Fruit fly (Drosophila melanogaster) whole organism, embryonic: ENCODE data around the gene cnc.

Experiments used
- Ada2b ChIP-seq: fragments of 200-800 bp; sonication (Bioruptor generic); IDR thresholded peaks from 2 replicates; pipeline ENCODE4 v1.3.6; 2022; ENCODE audit warnings: missing biosample characterization, missing genetic modification characterization
- Adf1 ChIP-seq: fragments of 200-800 bp; sonication (Bioruptor generic); IDR thresholded peaks from 2 replicates; pipeline ENCODE4 v1.3.6; 2022; ENCODE audit warnings: missing biosample characterization, missing genetic modification characterization
- Atf-2 ChIP-seq: fragments of 200-800 bp; sonication (Bioruptor generic); optimal IDR thresholded peaks from 2 replicates; lab custom pipeline; 2016; ENCODE audit warnings: missing biosample characterization, missing genetic modification characterization
- B-H1 ChIP-seq: fragments of 200-800 bp; sonication (Bioruptor generic); IDR thresholded peaks from 3 replicates; pipeline ENCODE4 v1.3.6; 2022; ENCODE audit warnings: missing biosample characterization, missing genetic modification characterization
- CG10654 ChIP-seq: fragments of 200-800 bp; sonication (Bioruptor generic); optimal IDR thresholded peaks from 2 replicates; lab custom pipeline; 2016; ENCODE audit warnings: missing biosample characterization, missing genetic modification characterization
- CG10979 ChIP-seq: fragments of 200-800 bp; sonication (Bioruptor generic); optimal IDR thresholded peaks from 2 replicates; lab custom pipeline; 2018; ENCODE audit warnings: missing biosample characterization, mild to moderate bottlenecking, missing genetic modification characterization, moderate library complexity
- CG11696 ChIP-seq: fragments of 200-800 bp; sonication (Bioruptor generic); IDR thresholded peaks from 2 replicates; pipeline ENCODE4 v1.3.6; 2022; ENCODE audit warnings: missing biosample characterization, missing genetic modification characterization
- CG12104 ChIP-seq: fragments of 200-800 bp; sonication (Bioruptor generic); optimal IDR thresholded peaks from 3 replicates; lab custom pipeline; 2016; ENCODE audit warnings: missing biosample characterization, missing genetic modification characterization
- CG16863 ChIP-seq: fragments of 200-800 bp; sonication (Bioruptor generic); optimal IDR thresholded peaks from 3 replicates; lab custom pipeline; 2016; ENCODE audit warnings: missing biosample characterization, missing genetic modification characterization
- CG17612 ChIP-seq: fragments of 200-800 bp; sonication (Bioruptor generic); IDR thresholded peaks from 2 replicates; pipeline ENCODE4 v1.3.6; 2022; ENCODE audit warnings: missing biosample characterization, missing genetic modification characterization
- CG1792 ChIP-seq: fragments of 200-800 bp; sonication (Bioruptor generic); optimal IDR thresholded peaks from 2 replicates; lab custom pipeline; 2016; ENCODE audit warnings: missing biosample characterization, missing genetic modification characterization
- CG32772 ChIP-seq: fragments of 200-800 bp; sonication (Bioruptor generic); IDR thresholded peaks from 2 replicates; pipeline ENCODE4 v1.3.6; 2022; ENCODE audit warnings: missing biosample characterization, missing genetic modification characterization
- CG33557 ChIP-seq: fragments of 200-800 bp; sonication (Bioruptor generic); optimal IDR thresholded peaks from 2 replicates; lab custom pipeline; 2019; ENCODE audit warnings: missing biosample characterization, mild to moderate bottlenecking, missing genetic modification characterization, moderate library complexity
- CG4282 ChIP-seq: fragments of 200-800 bp; sonication (Bioruptor generic); optimal IDR thresholded peaks from 2 replicates; lab custom pipeline; 2016; ENCODE audit warnings: missing biosample characterization, missing genetic modification characterization
- CG4707 ChIP-seq: fragments of 200-800 bp; sonication (Bioruptor generic); optimal IDR thresholded peaks from 2 replicates; lab custom pipeline; 2018; ENCODE audit warnings: missing biosample characterization, mild to moderate bottlenecking, missing genetic modification characterization, moderate library complexity
- CG7786 ChIP-seq: fragments of 200-800 bp; sonication (Bioruptor generic); optimal IDR thresholded peaks from 2 replicates; lab custom pipeline; 2016; ENCODE audit warnings: missing biosample characterization, missing genetic modification characterization
- CG8089 ChIP-seq: fragments of 200-800 bp; sonication (Bioruptor generic); optimal IDR thresholded peaks from 3 replicates; lab custom pipeline; 2016; ENCODE audit warnings: missing biosample characterization, missing genetic modification characterization
- CG9215 ChIP-seq: fragments of 200-800 bp; sonication (Bioruptor generic); IDR thresholded peaks from 2 replicates; pipeline ENCODE4 v1.3.6; 2022; ENCODE audit warnings: missing biosample characterization, missing genetic modification characterization
- CTCF ChIP-seq: fragments of 200-800 bp; sonication (Bioruptor generic); optimal IDR thresholded peaks from 2 replicates; lab custom pipeline; 2017; ENCODE audit warnings: missing biosample characterization, mild to moderate bottlenecking, missing genetic modification characterization, moderate library complexity
- Ets97D ChIP-seq: fragments of 200-800 bp; sonication (Bioruptor generic); optimal IDR thresholded peaks from 3 replicates; lab custom pipeline; 2016; ENCODE audit warnings: missing biosample characterization, missing genetic modification characterization
- HLH54F ChIP-seq: fragments of 200-800 bp; sonication (Bioruptor generic); optimal IDR thresholded peaks from 3 replicates; lab custom pipeline; 2016; ENCODE audit warnings: missing biosample characterization, missing genetic modification characterization
- HLHmδ ChIP-seq: fragments of 200-800 bp; sonication (Bioruptor generic); optimal IDR thresholded peaks from 2 replicates; lab custom pipeline; 2018; ENCODE audit warnings: missing biosample characterization, mild to moderate bottlenecking, missing genetic modification characterization, moderate library complexity
- MBD-R2 ChIP-seq: fragments of 200-800 bp; sonication (Bioruptor generic); IDR thresholded peaks from 2 replicates; pipeline ENCODE4 v1.3.6; 2022; ENCODE audit warnings: missing biosample characterization, missing genetic modification characterization
- MTF-1 ChIP-seq: fragments of 200-800 bp; sonication (Bioruptor generic); optimal IDR thresholded peaks from 2 replicates; lab custom pipeline; 2018; ENCODE audit warnings: missing biosample characterization, mild to moderate bottlenecking, missing genetic modification characterization, borderline replicate concordance
- Med ChIP-seq: fragments of 200-800 bp; sonication (Bioruptor generic); peaks from one replicate; lab custom pipeline; 2016; ENCODE audit warnings: missing biosample characterization, missing genetic modification characterization, mild to moderate bottlenecking, inconsistent platforms, moderate library complexity
- Opbp ChIP-seq: fragments of 200-800 bp; sonication (Bioruptor generic); IDR thresholded peaks from 3 replicates; pipeline ENCODE4 v1.3.6; 2022; ENCODE audit warnings: missing biosample characterization, missing genetic modification characterization; ENCODE audit not compliant: partially characterized antibody
- Side ChIP-seq: fragments of 200-800 bp; sonication (Bioruptor generic); optimal IDR thresholded peaks from 2 replicates; lab custom pipeline; 2016; ENCODE audit warnings: missing biosample characterization, missing genetic modification characterization
- Spps ChIP-seq: fragments of 200-800 bp; sonication (Bioruptor generic); optimal IDR thresholded peaks from 2 replicates; lab custom pipeline; 2018; ENCODE audit warnings: missing biosample characterization, mild to moderate bottlenecking, missing genetic modification characterization
- Sry-β ChIP-seq: fragments of 200-800 bp; sonication (Bioruptor generic); optimal IDR thresholded peaks from 2 replicates; lab custom pipeline; 2018; ENCODE audit warnings: missing biosample characterization, mild to moderate bottlenecking, missing genetic modification characterization, moderate library complexity
- TFAM ChIP-seq: fragments of 200-800 bp; sonication (Bioruptor generic); optimal IDR thresholded peaks from 2 replicates; lab custom pipeline; 2017; ENCODE audit warnings: missing biosample characterization, missing genetic modification characterization, inconsistent platforms
- Trl ChIP-seq, 3 experiments: fragments of >200 bp in 2 of 3; fragments of 200-800 bp in 1 of 3; sonication (Bioruptor generic) in 1 of 3; optimal IDR thresholded peaks; 2 replicates in 1 of 3; 3 replicates in 2 of 3; lab custom pipeline; 2016 to 2017; ENCODE audit warnings: missing biosample characterization in 1 of 3, missing genetic modification characterization in 1 of 3
- Xrp1 ChIP-seq: fragments of 200-800 bp; sonication (Bioruptor generic); IDR thresholded peaks from 2 replicates; pipeline ENCODE4 v1.3.6; 2022; ENCODE audit warnings: missing biosample characterization, missing genetic modification characterization
- amos ChIP-seq: fragments of 200-800 bp; sonication (Bioruptor generic); IDR thresholded peaks from 2 replicates; pipeline ENCODE4 v1.3.6; 2022; ENCODE audit warnings: missing biosample characterization, missing genetic modification characterization; ENCODE audit not compliant: partially characterized antibody
- ase ChIP-seq: fragments of 200-800 bp; sonication (Bioruptor generic); IDR thresholded peaks from 3 replicates; pipeline ENCODE4 v1.3.6; 2022; ENCODE audit warnings: missing biosample characterization, missing genetic modification characterization
- bcd ChIP-seq: fragments of 200-800 bp; sonication (Bioruptor generic); optimal IDR thresholded peaks from 2 replicates; lab custom pipeline; 2017; ENCODE audit warnings: missing biosample characterization, mild to moderate bottlenecking, missing genetic modification characterization
- cad ChIP-seq: fragments of >200 bp; optimal IDR thresholded peaks from 2 replicates; lab custom pipeline; 2017; ENCODE audit warnings: missing biosample characterization, missing genetic modification characterization
- cas ChIP-seq: fragments of 200-800 bp; sonication (Bioruptor generic); IDR thresholded peaks from 2 replicates; pipeline ENCODE4 v1.3.6; 2022; ENCODE audit warnings: missing biosample characterization, missing genetic modification characterization
- cato ChIP-seq: fragments of 200-800 bp; sonication (Bioruptor generic); optimal IDR thresholded peaks from 2 replicates; lab custom pipeline; 2016; ENCODE audit warnings: missing biosample characterization, missing genetic modification characterization, borderline replicate concordance
- chm ChIP-seq: fragments of 200-800 bp; sonication (Bioruptor generic); IDR thresholded peaks from 2 replicates; pipeline ENCODE4 v1.3.6; 2022; ENCODE audit warnings: missing biosample characterization, missing genetic modification characterization
- ftz-f1 ChIP-seq: fragments of 200-800 bp; sonication (Bioruptor generic); optimal IDR thresholded peaks from 2 replicates; lab custom pipeline; 2016; ENCODE audit warnings: missing biosample characterization, missing genetic modification characterization
- her ChIP-seq: fragments of 200-800 bp; sonication (Bioruptor generic); optimal IDR thresholded peaks from 2 replicates; lab custom pipeline; 2016; ENCODE audit warnings: missing biosample characterization, missing genetic modification characterization
- jing ChIP-seq: fragments of 200-800 bp; sonication (Bioruptor generic); optimal IDR thresholded peaks from 2 replicates; lab custom pipeline; 2018; ENCODE audit warnings: missing biosample characterization, mild to moderate bottlenecking, missing genetic modification characterization
- luna ChIP-seq: fragments of 200-800 bp; sonication (Bioruptor generic); optimal IDR thresholded peaks from 2 replicates; lab custom pipeline; 2016; ENCODE audit warnings: missing biosample characterization, missing genetic modification characterization
- prd ChIP-seq, 3 experiments: fragments of >200 bp in 2 of 3; fragments of 200-800 bp in 1 of 3; sonication (Bioruptor generic) in 1 of 3; optimal IDR thresholded peaks in 2 of 3; IDR thresholded peaks in 1 of 3; 2 replicates in 2 of 3; 3 replicates in 1 of 3; pipeline versions ENCODE4 v1.3.6 to Lab custom; 2017 to 2022; ENCODE audit warnings: missing biosample characterization in 1 of 3, missing genetic modification characterization in 1 of 3
- repo ChIP-seq: fragments of 200-800 bp; sonication (Bioruptor generic); optimal IDR thresholded peaks from 2 replicates; lab custom pipeline; 2016; ENCODE audit warnings: missing biosample characterization, missing genetic modification characterization
- sens-2 ChIP-seq: fragments of 200-800 bp; sonication (Bioruptor generic); IDR thresholded peaks from 2 replicates; pipeline ENCODE4 v1.3.6; 2022; ENCODE audit warnings: missing biosample characterization, missing genetic modification characterization
- slp2 ChIP-seq: fragments of 200-800 bp; sonication (Bioruptor generic); optimal IDR thresholded peaks from 2 replicates; lab custom pipeline; 2016; ENCODE audit warnings: missing biosample characterization, missing genetic modification characterization
- toy ChIP-seq: fragments of 200-800 bp; sonication (Bioruptor generic); IDR thresholded peaks from 2 replicates; pipeline ENCODE4 v1.3.6; 2022; ENCODE audit warnings: missing biosample characterization, missing genetic modification characterization
- tup ChIP-seq: fragments of 200-800 bp; sonication (Bioruptor generic); optimal IDR thresholded peaks from 2 replicates; lab custom pipeline; 2016; ENCODE audit warnings: missing biosample characterization, mild to moderate bottlenecking, missing genetic modification characterization, moderate library complexity
- tx ChIP-seq: fragments of 200-800 bp; sonication (Bioruptor generic); optimal IDR thresholded peaks from 2 replicates; lab custom pipeline; 2016; ENCODE audit warnings: missing biosample characterization, missing genetic modification characterization
- wdn ChIP-seq: fragments of 200-800 bp; sonication (Bioruptor generic); IDR thresholded peaks from 2 replicates; pipeline ENCODE4 v1.3.6; 2022; ENCODE audit warnings: missing biosample characterization, missing genetic modification characterization

Gene cnc

dm6 chr3R:23176445-23177087 is 49.9 kb downstream of the cnc start (continued):
- TF ChIP-seq Ada2b (GFP tag; lab: Robert Waterston, UW) (no peak), amos (GFP tag; lab: Robert Waterston, UW) (no peak), Opbp (no peak), chm (no peak), cato (GFP tag; lab: Kevin White, UChicago) (no peak), TFAM (no peak), CG11696 (peak; percentile 53; the same call in 1 of the 2 replicates), CG33557 (GFP tag; lab: Kevin White, UChicago) (no peak), CTCF (GFP tag; lab: Kevin White, UChicago) (peak; percentile 13), sens-2 (GFP tag; lab: Robert Waterston, UW) (no peak), Sry-β (no peak), MTF-1 (peak; percentile 67), CG9215 (no peak), CG4707 (no peak), CG4282 (GFP tag; lab: Kevin White, UChicago) (no peak), ftz-f1 (GFP tag; lab: Kevin White, UChicago) (no peak), CG32772 (GFP tag; lab: Robert Waterston, UW) (no peak), Adf1 (GFP tag; lab: Robert Waterston, UW) (no peak; the same call in 1 of the 2 replicates), CG10979 (tag; lab: Kevin White, UChicago) (no peak), jing (GFP tag; lab: Kevin White, UChicago) (no peak), tx (GFP tag; lab: Kevin White, UChicago) (no peak), her (GFP tag; lab: Kevin White, UChicago) (peak; percentile 34), B-H1 (GFP tag; lab: Robert Waterston, UW) (no peak), Ets97D (no peak), prd (optimal IDR thresholded peaks at IDR 0.05; lab: Kevin White, UChicago) (no peak), prd (GFP tag; IDR thresholded peaks at IDR 0.05; lab: Robert Waterston, UW) (no peak), toy (no peak), CG8089 (GFP tag; lab: Kevin White, UChicago) (no peak), CG10654 (GFP tag; lab: Kevin White, UChicago) (no peak), MBD-R2 (0 out of 2 replicates have a peak, but pooled peaks have one; percentile 24), luna (GFP tag; lab: Kevin White, UChicago) (no peak), Xrp1 (GFP tag; lab: Robert Waterston, UW) (peak; percentile 50; the same call in 1 of the 2 replicates), tup (peak; percentile 24), CG7786 (GFP tag; lab: Kevin White, UChicago) (peak; percentile 47), Side (GFP tag; lab: Kevin White, UChicago) (peak; percentile 24), repo (GFP tag; lab: Kevin White, UChicago) (peak; percentile 30), HLHmδ (GFP tag; lab: Kevin White, UChicago) (peak; percentile 36), CG17612 (GFP tag; lab: Robert Waterston, UW) (no peak), cad (GFP tag; lab: Kevin White, UChicago) (no peak), Atf-2 (GFP tag; lab: Kevin White, UChicago) (no peak), ase (GFP tag; lab: Robert Waterston, UW) (no peak), wdn (GFP tag; lab: Robert Waterston, UW) (no peak), CG12104 (GFP tag; lab: Kevin White, UChicago) (no peak), Trl (optimal IDR thresholded peaks at IDR 0.05; lab: Kevin White, UChicago) (no peak), Trl (GFP tag; optimal IDR thresholded peaks at IDR 0.05; lab: Kevin White, UChicago) (peak; percentile 46), HLH54F (GFP tag; lab: Kevin White, UChicago) (peak; percentile 20), CG1792 (GFP tag; lab: Kevin White, UChicago) (peak; percentile 36), cas (GFP tag; lab: Robert Waterston, UW) (no peak), bcd (GFP tag; lab: Kevin White, UChicago) (peak; percentile 18), Spps (no peak), slp2 (GFP tag; lab: Kevin White, UChicago) (peak; percentile 28), Med (GFP tag; lab: Kevin White, UChicago) (peak; percentile 97), CG16863 (peak; percentile 1)
